Fruit fly (Drosophila melanogaster) whole organism, embryonic: Measurements from ENCODE around the gene CG43446.

Experiments
- Adf1 ChIP-seq: fragments of 200-800 bp; sonication (Bioruptor generic); IDR thresholded peaks from 2 replicates; pipeline ENCODE4 v1.3.6; 2022; ENCODE audit warnings: missing biosample characterization, missing genetic modification characterization
- CG10209 ChIP-seq: fragments of 200-800 bp; sonication (Bioruptor generic); optimal IDR thresholded peaks from 3 replicates; lab custom pipeline; 2017; ENCODE audit warnings: missing biosample characterization, mild to moderate bottlenecking, missing genetic modification characterization, missing genetic modification reagents
- CG10431 ChIP-seq: fragments of 200-800 bp; sonication (Bioruptor generic); optimal IDR thresholded peaks from 3 replicates; lab custom pipeline; 2018; ENCODE audit warnings: missing biosample characterization, mild to moderate bottlenecking, missing genetic modification characterization
- CG10543 ChIP-seq: fragments of 200-800 bp; sonication (Bioruptor generic); optimal IDR thresholded peaks from 3 replicates; lab custom pipeline; 2017; ENCODE audit warnings: missing biosample characterization, mild to moderate bottlenecking, missing genetic modification characterization, moderate library complexity
- CG12744 ChIP-seq: fragments of 200-800 bp; sonication (Bioruptor generic); optimal IDR thresholded peaks from 2 replicates; lab custom pipeline; 2016; ENCODE audit warnings: missing biosample characterization, missing genetic modification characterization
- CG13123 ChIP-seq: fragments of 200-800 bp; sonication (Bioruptor generic); optimal IDR thresholded peaks from 2 replicates; lab custom pipeline; 2016; ENCODE audit warnings: missing biosample characterization, missing genetic modification characterization
- CG13287 ChIP-seq: fragments of 200-800 bp; sonication (Bioruptor generic); IDR thresholded peaks from 2 replicates; pipeline ENCODE4 v1.3.6; 2022; ENCODE audit warnings: missing biosample characterization, missing genetic modification characterization; ENCODE audit not compliant: partially characterized antibody
- CG13894 ChIP-seq: fragments of 200-800 bp; sonication (Bioruptor generic); optimal IDR thresholded peaks from 3 replicates; lab custom pipeline; 2018; ENCODE audit warnings: missing biosample characterization, mild to moderate bottlenecking, missing genetic modification characterization, moderate library complexity
- CG1529 ChIP-seq: fragments of 200-800 bp; sonication (Bioruptor generic); optimal IDR thresholded peaks from 3 replicates; lab custom pipeline; 2018; ENCODE audit warnings: missing biosample characterization, missing genetic modification characterization
- CG18599 ChIP-seq: fragments of 200-800 bp; sonication (Bioruptor generic); optimal IDR thresholded peaks from 3 replicates; lab custom pipeline; 2017; ENCODE audit warnings: missing biosample characterization, missing genetic modification characterization, mild to moderate bottlenecking, moderate library complexity, missing genetic modification reagents
- CG2199 ChIP-seq: fragments of 200-800 bp; sonication (Bioruptor generic); IDR thresholded peaks from 3 replicates; pipeline ENCODE4 v1.3.6; 2022; ENCODE audit warnings: missing biosample characterization, missing genetic modification characterization
- CG31365 ChIP-seq: fragments of 200-800 bp; sonication (Bioruptor generic); optimal IDR thresholded peaks from 2 replicates; lab custom pipeline; 2018; ENCODE audit warnings: missing biosample characterization, mild to moderate bottlenecking, missing genetic modification characterization
- CG34376 ChIP-seq: fragments of 200-800 bp; sonication (Bioruptor generic); optimal IDR thresholded peaks from 2 replicates; lab custom pipeline; 2018; ENCODE audit warnings: missing biosample characterization, mild to moderate bottlenecking, missing genetic modification characterization
- CG4707 ChIP-seq: fragments of 200-800 bp; sonication (Bioruptor generic); optimal IDR thresholded peaks from 2 replicates; lab custom pipeline; 2018; ENCODE audit warnings: missing biosample characterization, mild to moderate bottlenecking, missing genetic modification characterization, moderate library complexity
- CG4730 ChIP-seq: fragments of 200-800 bp; sonication (Bioruptor generic); IDR thresholded peaks from 2 replicates; pipeline ENCODE4 v1.3.6; 2022; ENCODE audit warnings: missing biosample characterization, missing genetic modification characterization
- CG6813 ChIP-seq: fragments of 200-800 bp; sonication (Bioruptor generic); optimal IDR thresholded peaks from 2 replicates; lab custom pipeline; 2017; ENCODE audit warnings: missing biosample characterization, missing genetic modification characterization, mild to moderate bottlenecking, moderate library complexity, missing genetic modification reagents
- CG8290 ChIP-seq, 3 experiments: fragments of 200-800 bp; sonication (Bioruptor generic); optimal IDR thresholded peaks; 2 replicates each; lab custom pipeline; 2016 to 2019; ENCODE audit warnings: missing biosample characterization in 3 of 3, missing genetic modification characterization in 3 of 3, mild to moderate bottlenecking in 2 of 3, moderate library complexity in 1 of 3
- CoRest ChIP-seq: fragments of 200-800 bp; sonication (Bioruptor generic); optimal IDR thresholded peaks from 3 replicates; lab custom pipeline; 2018; ENCODE audit warnings: missing biosample characterization, mild to moderate bottlenecking, missing genetic modification characterization, moderate library complexity
- D ChIP-seq, 2 experiments: fragments of 200-800 bp in 1 of 2; fragments of >200 bp in 1 of 2; sonication (Bioruptor generic) in 1 of 2; optimal IDR thresholded peaks; 2 replicates in 1 of 2; 3 replicates in 1 of 2; lab custom pipeline; 2017; ENCODE audit warnings: mild to moderate bottlenecking in 1 of 2, missing biosample characterization in 1 of 2, missing genetic modification characterization in 1 of 2, missing genetic modification reagents in 1 of 2
- Dip3 ChIP-seq: fragments of 200-800 bp; sonication (Bioruptor generic); optimal IDR thresholded peaks from 3 replicates; lab custom pipeline; 2016; ENCODE audit warnings: missing biosample characterization, missing genetic modification characterization
- H2.0 ChIP-seq: fragments of 200-800 bp; sonication (Bioruptor generic); IDR thresholded peaks from 2 replicates; pipeline ENCODE4 v1.3.6; 2022; ENCODE audit warnings: missing biosample characterization, missing genetic modification characterization
- HLHmδ ChIP-seq: fragments of 200-800 bp; sonication (Bioruptor generic); optimal IDR thresholded peaks from 2 replicates; lab custom pipeline; 2018; ENCODE audit warnings: missing biosample characterization, mild to moderate bottlenecking, missing genetic modification characterization, moderate library complexity
- Mad ChIP-seq: fragments of 200-800 bp; sonication (Bioruptor generic); optimal IDR thresholded peaks from 2 replicates; lab custom pipeline; 2016; ENCODE audit warnings: missing biosample characterization, missing genetic modification characterization
- Meics ChIP-seq: fragments of 200-800 bp; sonication (Bioruptor generic); optimal IDR thresholded peaks from 2 replicates; lab custom pipeline; 2017; ENCODE audit warnings: missing biosample characterization, mild to moderate bottlenecking, missing genetic modification characterization
- NC2α ChIP-seq: fragments of 200-800 bp; sonication (Bioruptor generic); optimal IDR thresholded peaks from 2 replicates; lab custom pipeline; 2016; ENCODE audit warnings: missing biosample characterization, missing genetic modification characterization
- NK7.1 ChIP-seq: fragments of 200-800 bp; sonication (Bioruptor generic); optimal IDR thresholded peaks from 3 replicates; lab custom pipeline; 2016; ENCODE audit warnings: missing biosample characterization, missing genetic modification characterization
- Pdp1 ChIP-seq, 2 experiments: fragments of 200-800 bp; sonication (Bioruptor generic); optimal IDR thresholded peaks; 3 replicates each; lab custom pipeline; 2016; ENCODE audit warnings: missing biosample characterization in 2 of 2, missing genetic modification characterization in 2 of 2, mild to moderate bottlenecking in 1 of 2, moderate library complexity in 1 of 2
- Poxn ChIP-seq: fragments of 200-800 bp; sonication (Bioruptor generic); IDR thresholded peaks from 2 replicates; pipeline ENCODE4 v1.3.6; 2022; ENCODE audit warnings: missing biosample characterization, missing genetic modification characterization
- Rfx ChIP-seq: fragments of 200-800 bp; sonication (Bioruptor generic); IDR thresholded peaks from 2 replicates; pipeline ENCODE4 v1.3.6; 2022; ENCODE audit warnings: missing biosample characterization, missing genetic modification characterization
- ap ChIP-seq: fragments of 200-800 bp; sonication (Bioruptor generic); IDR thresholded peaks from 2 replicates; pipeline ENCODE4 v1.3.6; 2022; ENCODE audit warnings: missing biosample characterization, missing genetic modification characterization
- bsh ChIP-seq, 2 experiments: fragments of 200-800 bp; sonication (Bioruptor generic); optimal IDR thresholded peaks; 2 replicates each; lab custom pipeline; 2017 to 2018; ENCODE audit warnings: mild to moderate bottlenecking in 2 of 2, missing biosample characterization in 2 of 2, missing genetic modification characterization in 2 of 2, moderate library complexity in 1 of 2
- crol ChIP-seq: fragments of 200-800 bp; sonication (Bioruptor generic); IDR thresholded peaks from 2 replicates; pipeline ENCODE4 v1.3.6; 2022; ENCODE audit warnings: missing biosample characterization, missing genetic modification characterization
- exex ChIP-seq: fragments of 200-800 bp; sonication (Bioruptor generic); optimal IDR thresholded peaks from 4 replicates; lab custom pipeline; 2018; ENCODE audit warnings: missing biosample characterization, mild to moderate bottlenecking, missing genetic modification characterization, moderate library complexity
- fd3F ChIP-seq: fragments of 200-800 bp; sonication (Bioruptor generic); optimal IDR thresholded peaks from 2 replicates; lab custom pipeline; 2018; ENCODE audit warnings: missing biosample characterization, mild to moderate bottlenecking, missing genetic modification characterization, moderate library complexity
- fru ChIP-seq: fragments of >200 bp; optimal IDR thresholded peaks from 2 replicates; lab custom pipeline; 2017
- gem ChIP-seq: fragments of 200-800 bp; sonication (Bioruptor generic); optimal IDR thresholded peaks from 2 replicates; lab custom pipeline; 2019; ENCODE audit warnings: missing biosample characterization, mild to moderate bottlenecking, missing genetic modification characterization, moderate library complexity
- grn ChIP-seq: fragments of 200-800 bp; sonication (Bioruptor generic); optimal IDR thresholded peaks from 3 replicates; lab custom pipeline; 2017; ENCODE audit warnings: missing biosample characterization, missing genetic modification characterization
- ind ChIP-seq: fragments of 200-800 bp; sonication (Bioruptor generic); optimal IDR thresholded peaks from 3 replicates; lab custom pipeline; 2016; ENCODE audit warnings: missing biosample characterization, missing genetic modification characterization
- kni ChIP-seq: fragments of 200-800 bp; sonication (Bioruptor generic); optimal IDR thresholded peaks from 3 replicates; lab custom pipeline; 2017; ENCODE audit warnings: mild to moderate bottlenecking, missing biosample characterization, missing genetic modification reagents, missing genetic modification characterization
- lab ChIP-seq: fragments of 200-800 bp; sonication (Bioruptor generic); optimal IDR thresholded peaks from 3 replicates; lab custom pipeline; 2017; ENCODE audit warnings: missing biosample characterization, missing genetic modification characterization, mild to moderate bottlenecking, moderate library complexity, missing genetic modification reagents
- mirr ChIP-seq: fragments of 200-800 bp; sonication (Bioruptor generic); optimal IDR thresholded peaks from 3 replicates; lab custom pipeline; 2018; ENCODE audit warnings: missing biosample characterization, mild to moderate bottlenecking, missing genetic modification characterization
- odd ChIP-seq: fragments of 200-800 bp; sonication (Bioruptor generic); optimal IDR thresholded peaks from 2 replicates; lab custom pipeline; 2017; ENCODE audit warnings: missing biosample characterization, mild to moderate bottlenecking, missing genetic modification characterization
- scrt ChIP-seq: fragments of 200-800 bp; sonication (Bioruptor generic); optimal IDR thresholded peaks from 2 replicates; lab custom pipeline; 2018; ENCODE audit warnings: missing biosample characterization, mild to moderate bottlenecking, missing genetic modification characterization, moderate library complexity
- sens ChIP-seq: fragments of 200-800 bp; sonication (Bioruptor generic); peaks from one replicate; lab custom pipeline; 2016; ENCODE audit warnings: missing biosample characterization, missing genetic modification characterization
- seq ChIP-seq: fragments of 200-800 bp; sonication (Bioruptor generic); IDR thresholded peaks from 2 replicates; pipeline ENCODE4 v1.3.6; 2022; ENCODE audit warnings: missing biosample characterization, missing genetic modification characterization
- sr ChIP-seq: fragments of 200-800 bp; sonication (Bioruptor generic); IDR thresholded peaks from 3 replicates; pipeline ENCODE4 v1.3.6; 2022; ENCODE audit warnings: missing biosample characterization, missing genetic modification characterization
- sug ChIP-seq: fragments of 200-800 bp; optimal IDR thresholded peaks from 2 replicates; lab custom pipeline; 2019; ENCODE audit warnings: missing biosample characterization, mild to moderate bottlenecking, missing genetic modification characterization, moderate library complexity
- zf30C ChIP-seq: fragments of 200-800 bp; sonication (Bioruptor generic); optimal IDR thresholded peaks from 3 replicates; lab custom pipeline; 2018; ENCODE audit warnings: missing biosample characterization, mild to moderate bottlenecking, missing genetic modification characterization

CG43446 gene

DNA sequence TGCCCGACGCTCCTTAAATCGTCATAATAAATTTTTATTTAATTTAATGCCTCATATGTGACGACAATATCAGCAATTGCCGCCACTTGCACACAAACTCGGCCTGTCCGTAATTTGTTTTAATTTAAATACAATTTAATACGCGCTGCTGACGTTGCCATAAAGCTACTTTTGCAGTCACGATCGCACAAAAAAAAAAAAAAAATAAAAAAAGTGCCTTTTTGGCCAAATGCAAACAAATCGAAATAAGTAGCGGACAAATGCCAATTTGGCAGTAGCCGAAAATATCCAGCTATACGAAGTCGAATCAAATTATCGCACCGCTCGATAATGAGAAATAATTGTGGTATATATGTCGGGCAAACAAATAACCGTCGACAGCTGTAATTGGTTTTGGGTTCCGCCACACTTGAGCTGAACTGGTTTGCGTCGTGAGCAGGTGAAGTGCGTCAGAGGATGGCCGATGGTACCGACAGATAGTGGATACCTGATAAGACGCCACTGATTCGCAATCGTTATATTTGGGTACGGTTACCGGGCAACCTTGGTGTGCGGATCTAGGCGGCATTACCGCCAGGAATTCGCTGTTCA is 35.2 kb downstream of the CG43446 start:
- TF ChIP-seq CG13894 (tag; lab: Kevin White, UChicago): peak; percentile 89
- TF ChIP-seq CG4707 (GFP tag; lab: Kevin White, UChicago): no peak
- TF ChIP-seq bsh (GFP tag; optimal IDR thresholded peaks at IDR 0.05; lab: Kevin White, UChicago): no peak
- no peak for TF ChIP-seq CoRest
- TF ChIP-seq CG4730 (GFP tag; lab: Robert Waterston, UW): no peak
- TF ChIP-seq CG13287 (GFP tag; lab: Robert Waterston, UW): no peak
- peak; percentile 12 for TF ChIP-seq lab (GFP tag; lab: Kevin White, UChicago)
- peak; percentile 85 for TF ChIP-seq exex (tag; lab: Kevin White, UChicago)
- peak; percentile 54 for TF ChIP-seq CG34376 (GFP tag; lab: Kevin White, UChicago)
- peak; percentile 52 for TF ChIP-seq mirr
- TF ChIP-seq grn: peak; percentile 79
- TF ChIP-seq crol: no peak
- TF ChIP-seq CG8290 (GFP tag; optimal IDR thresholded peaks at IDR 0.05; lab: Kevin White, UChicago): no peak
- TF ChIP-seq CG8290 (tag; optimal IDR thresholded peaks at IDR 0.05; lab: Kevin White, UChicago): peak in 1 of 2 experiments; percentile 15
- no peak for TF ChIP-seq H2.0 (GFP tag; lab: Robert Waterston, UW)
- no peak for TF ChIP-seq CG6813 (GFP tag; lab: Kevin White, UChicago)
- TF ChIP-seq CG13123 (GFP tag; lab: Kevin White, UChicago): no peak
- peak; percentile 6 for TF ChIP-seq CG10543 (GFP tag; lab: Kevin White, UChicago)
- TF ChIP-seq sug (tag; lab: Kevin White, UChicago): peak; percentile 65
- TF ChIP-seq fru (lab: Kevin White, UChicago): no peak
- peak; percentile 85; the same call in 2 of the 3 replicates for TF ChIP-seq CG2199 (GFP tag; lab: Robert Waterston, UW)
- TF ChIP-seq CG18599 (GFP tag; lab: Kevin White, UChicago): peak; percentile 8
- no peak for TF ChIP-seq zf30C (GFP tag; lab: Kevin White, UChicago)
- no peak for TF ChIP-seq ap (GFP tag; lab: Robert Waterston, UW)
- peak; percentile 27 for TF ChIP-seq gem (tag; lab: Kevin White, UChicago)
- TF ChIP-seq Poxn (GFP tag; lab: Robert Waterston, UW): no peak
- TF ChIP-seq sens (GFP tag; lab: Kevin White, UChicago): peak; percentile 63

- TF ChIP-seq odd (no peak), fd3F (GFP tag; lab: Kevin White, UChicago) (no peak), kni (GFP tag; lab: Kevin White, UChicago) (peak; percentile 27), ind (no peak), sr (GFP tag; lab: Robert Waterston, UW) (no peak), NK7.1 (GFP tag; lab: Kevin White, UChicago) (no peak), Mad (GFP tag; lab: Kevin White, UChicago) (no peak), Pdp1 (GFP tag; optimal IDR thresholded peaks at IDR 0.05; lab: Kevin White, UChicago) (peak in 1 of 2 experiments; percentile 95), Dip3 (GFP tag; lab: Kevin White, UChicago) (no peak), Rfx (GFP tag; lab: Robert Waterston, UW) (no peak), seq (no peak), grn (peak; percentile 93), HLHmδ (GFP tag; lab: Kevin White, UChicago) (no peak), CG10209 (GFP tag; lab: Kevin White, UChicago) (no peak), CG1529 (GFP tag; lab: Kevin White, UChicago) (no peak), CG10431 (GFP tag; lab: Kevin White, UChicago) (no peak), CG12744 (GFP tag; lab: Kevin White, UChicago) (no peak), Adf1 (no peak), Meics (GFP tag; lab: Kevin White, UChicago) (no peak), D (optimal IDR thresholded peaks at IDR 0.05; lab: Kevin White, UChicago) (peak; percentile 80), D (GFP tag; optimal IDR thresholded peaks at IDR 0.05; lab: Kevin White, UChicago) (no peak), CG31365 (tag; lab: Kevin White, UChicago) (no peak), scrt (no peak), NC2α (GFP tag; lab: Kevin White, UChicago) (no peak)
Measured at dm6 chr3R:20951353-20951955, 36.3 kb downstream of the CG43446 start.
